Worm (Caenorhabditis elegans) whole organism, early embryonic: Measurements from ENCODE around the gene F58B4.5.

Experiments used
- B0310.2 ChIP-seq: sonication (generic microtip); optimal IDR thresholded peaks from 2 replicates; lab custom pipeline; 2016; ENCODE audit warnings: mild to moderate bottlenecking, missing genetic modification characterization, missing compliant biosample characterization
- ama-1 ChIP-seq: fragments of 150-350 bp; optimal IDR thresholded peaks from 2 replicates; lab custom pipeline; 2014
- ceh-36 ChIP-seq: sonication (generic microtip); optimal IDR thresholded peaks from 2 replicates; lab custom pipeline; 2016; ENCODE audit warnings: missing genetic modification characterization, inconsistent platforms, missing compliant biosample characterization
- ets-7 ChIP-seq: sonication (generic microtip); optimal IDR thresholded peaks from 2 replicates; lab custom pipeline; 2016; ENCODE audit warnings: missing genotype, missing genetic modification characterization, missing compliant biosample characterization
- flt-1 ChIP-seq: fragments of 200-800 bp; sonication (Bioruptor generic); IDR thresholded peaks from 2 replicates; pipeline ENCODE4 v1.3.6; 2022; ENCODE audit warnings: missing genetic modification characterization, missing compliant biosample characterization
- hmbx-1 ChIP-seq: sonication (generic microtip); optimal IDR thresholded peaks from 2 replicates; lab custom pipeline; 2016; ENCODE audit warnings: mild to moderate bottlenecking, missing genetic modification characterization, missing compliant biosample characterization
- hnd-1 ChIP-seq: sonication (generic microtip); optimal IDR thresholded peaks from 2 replicates; lab custom pipeline; 2016; ENCODE audit warnings: missing genetic modification characterization, missing compliant biosample characterization
- scrt-1 ChIP-seq: fragments of 200-800 bp; sonication (Bioruptor generic); IDR thresholded peaks from 2 replicates; pipeline ENCODE4 v1.3.6; 2022; ENCODE audit warnings: missing genetic modification characterization, missing compliant biosample characterization
- sea-1 ChIP-seq: fragments of 200-800 bp; sonication (Bioruptor generic); conservative IDR thresholded peaks from 2 replicates; pipeline ENCODE4 v1.3.6; 2022; ENCODE audit warnings: missing genetic modification characterization, missing compliant biosample characterization
- tra-4 ChIP-seq: sonication (generic microtip); optimal IDR thresholded peaks from 2 replicates; lab custom pipeline; 2017; ENCODE audit warnings: missing genetic modification characterization, missing compliant biosample characterization

DNA sequence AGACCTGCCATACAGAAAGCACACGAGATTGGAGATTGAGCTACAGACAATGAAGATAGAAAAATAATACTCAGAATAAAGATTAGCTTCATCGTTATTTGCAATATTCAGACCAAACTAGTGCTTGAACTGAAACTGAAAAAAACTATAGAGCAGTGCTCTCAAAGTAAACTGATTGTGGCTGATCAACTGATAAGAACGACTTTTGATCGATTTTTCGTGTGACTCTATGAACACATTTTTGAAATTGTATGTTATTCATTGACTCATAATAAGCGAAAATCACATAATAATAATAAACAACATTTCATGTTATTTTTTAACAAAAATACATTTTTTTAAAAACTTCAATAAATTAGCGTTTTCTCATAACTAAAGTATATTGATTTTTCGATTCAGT lies 31.4 kb upstream of the F58B4.5 start, which contains the start of gene spp-16:
- TF ChIP-seq tra-4 (tag; lab: Kevin White, UChicago): no peak
- no peak for TF ChIP-seq hnd-1 (tag; lab: Kevin White, UChicago)
- TF ChIP-seq sea-1 (GFP tag; lab: Robert Waterston, UW): no peak
- TF ChIP-seq B0310.2 (tag; lab: Kevin White, UChicago): no peak
- no peak for TF ChIP-seq ets-7
- no peak for TF ChIP-seq flt-1 (GFP tag; lab: Robert Waterston, UW)
- no peak for TF ChIP-seq scrt-1 (GFP tag; lab: Robert Waterston, UW)
- TF ChIP-seq ama-1: no peak
- no peak for TF ChIP-seq hmbx-1
- TF ChIP-seq ceh-36 (tag; lab: Kevin White, UChicago): no peak
